Fruit fly (Drosophila melanogaster): Measurements from ENCODE around the gene CG10300.

CG10300 gene

DNA sequence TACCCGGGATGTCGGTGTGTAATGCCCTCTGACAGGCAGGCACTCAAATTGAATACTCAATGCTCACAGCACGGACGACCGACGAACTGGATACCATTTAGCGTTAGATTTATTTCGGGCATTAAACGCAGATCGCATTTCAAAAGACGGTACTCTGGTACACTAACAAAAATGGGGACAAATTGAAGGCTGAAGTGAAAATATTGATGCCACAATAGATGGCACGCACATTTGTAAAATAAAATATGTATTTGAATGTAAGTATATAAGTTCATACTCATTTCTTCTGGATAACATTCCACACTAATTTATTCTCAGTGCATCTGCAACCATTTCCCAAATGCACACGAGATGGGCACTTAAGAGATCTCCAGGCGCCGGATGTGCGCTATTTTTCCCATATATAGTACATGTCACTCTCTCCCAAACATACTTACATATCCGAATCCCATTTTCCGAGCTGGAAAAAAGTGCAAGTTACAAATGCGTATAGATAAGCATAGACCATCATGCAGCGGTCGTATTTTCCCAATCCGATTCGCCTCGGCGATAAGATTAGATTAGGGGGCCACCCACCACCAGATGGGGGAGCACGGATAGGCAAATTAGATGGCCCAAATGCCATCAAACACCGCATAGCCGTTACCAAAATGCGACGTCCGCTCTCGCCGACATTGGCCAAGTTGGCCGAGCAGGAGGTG lies 1.7 kb upstream of the CG10300 start, which contains the start of gene CG10301:
CG10301 (plus strand) TSS at position 651 of the 701 bp plus-strand sequence.
- TF ChIP-seq CG9705 (GFP tag; optimal IDR thresholded peaks at IDR 0.05) (no peak), sv (GFP tag; optimal IDR thresholded peaks at IDR 0.05) (peak; percentile 35), Abd-B (GFP tag; optimal IDR thresholded peaks at IDR 0.05) (no peak), ey (GFP tag; optimal IDR thresholded peaks at IDR 0.05) (no peak), fru (GFP tag; optimal IDR thresholded peaks at IDR 0.05) (no peak), woc (GFP tag; optimal IDR thresholded peaks at IDR 0.05) (no peak), Rel (GFP tag; optimal IDR thresholded peaks at IDR 0.05) (no peak), Rel (tag; optimal IDR thresholded peaks at IDR 0.05) (no peak)

DNA sequence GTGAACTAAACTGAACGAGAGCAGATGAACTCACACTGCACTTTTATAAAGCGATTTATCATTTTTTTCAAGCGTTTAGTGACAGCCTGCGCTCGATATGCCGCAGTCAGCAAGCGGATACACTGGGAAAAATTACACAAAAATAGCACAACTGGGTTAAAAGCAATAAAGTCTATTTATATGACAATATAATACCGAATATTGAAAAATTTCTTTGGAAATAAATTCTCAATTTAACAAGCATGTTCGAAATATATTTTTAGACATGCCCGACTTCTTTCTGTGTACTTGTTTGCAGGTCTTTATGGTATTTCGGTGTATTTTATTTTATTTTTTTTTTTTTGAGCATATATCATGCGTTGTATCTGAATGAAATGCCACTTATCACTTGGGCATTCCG lies 2.6 kb downstream of the CG10300 start:
- no peak for TF ChIP-seq GATAd (GFP tag; optimal IDR thresholded peaks at IDR 0.05)
- no peak for TF ChIP-seq Hr83 (GFP tag; optimal IDR thresholded peaks at IDR 0.05; ENCODE audit: poor library complexity, severe bottlenecking)
- no peak for TF ChIP-seq dl (GFP tag; optimal IDR thresholded peaks at IDR 0.05; ENCODE audit: insufficient read depth in 1 of 2, partially characterized antibody in 2 of 2)
- TF ChIP-seq rgr (GFP tag; optimal IDR thresholded peaks at IDR 0.05) = peak; percentile 87
- TF ChIP-seq Jra (GFP tag; optimal IDR thresholded peaks at IDR 0.05) = peak; percentile 83
- peak; percentile 78 for TF ChIP-seq HLH106 (tag; optimal IDR thresholded peaks at IDR 0.05)
- peak; percentile 86 for TF ChIP-seq Sp1 (GFP tag; optimal IDR thresholded peaks at IDR 0.05)
- TF ChIP-seq pan (optimal IDR thresholded peaks at IDR 0.05) = no peak
- no peak for TF ChIP-seq usp (GFP tag; optimal IDR thresholded peaks at IDR 0.05)
- TF ChIP-seq Hr78 (GFP tag; optimal IDR thresholded peaks at IDR 0.05) = no peak
- TF ChIP-seq Abd-B (GFP tag; optimal IDR thresholded peaks at IDR 0.05) = no peak
- no peak for TF ChIP-seq Vsx2 (GFP tag; optimal IDR thresholded peaks at IDR 0.05; ENCODE audit: partially characterized antibody)
- peak; percentile 22 for TF ChIP-seq Rel (GFP tag; optimal IDR thresholded peaks at IDR 0.05)
- peak; percentile 21 for TF ChIP-seq Rel (tag; optimal IDR thresholded peaks at IDR 0.05)
- peak; percentile 75 for TF ChIP-seq dmrt93B (GFP tag; optimal IDR thresholded peaks at IDR 0.05)
- TF ChIP-seq N (GFP tag; optimal IDR thresholded peaks at IDR 0.05) = no peak
- peak; percentile 76 for TF ChIP-seq psq (GFP tag; optimal IDR thresholded peaks at IDR 0.05)
- TF ChIP-seq tai (GFP tag; optimal IDR thresholded peaks at IDR 0.05) = peak; percentile 76
- no peak for TF ChIP-seq Dif (GFP tag; optimal IDR thresholded peaks at IDR 0.05; ENCODE audit: partially characterized antibody)
- TF ChIP-seq sv (GFP tag; optimal IDR thresholded peaks at IDR 0.05) = peak; percentile 45
- TF ChIP-seq sage (GFP tag; optimal IDR thresholded peaks at IDR 0.05) = peak; percentile 65
- TF ChIP-seq br (GFP tag; optimal IDR thresholded peaks at IDR 0.05) = peak; percentile 90
- TF ChIP-seq dsf (GFP tag; optimal IDR thresholded peaks at IDR 0.05; ENCODE audit: borderline replicate concordance) = peak; percentile 37
- TF ChIP-seq CG9705 (GFP tag; optimal IDR thresholded peaks at IDR 0.05) = peak; percentile 74
- TF ChIP-seq fru (GFP tag; optimal IDR thresholded peaks at IDR 0.05) = peak; percentile 87
- TF ChIP-seq woc (GFP tag; optimal IDR thresholded peaks at IDR 0.05) = peak; percentile 65
- peak; percentile 88 for TF ChIP-seq OdsH (GFP tag; optimal IDR thresholded peaks at IDR 0.05)
- peak; percentile 55 to 88 for TF ChIP-seq foxo (GFP tag; optimal IDR thresholded peaks at IDR 0.05)
- no peak for TF ChIP-seq CrebA (GFP tag; optimal IDR thresholded peaks at IDR 0.05; ENCODE audit: borderline replicate concordance)
- peak; percentile 72 for TF ChIP-seq brk (GFP tag; optimal IDR thresholded peaks at IDR 0.05)
- TF ChIP-seq Dfd (GFP tag; optimal IDR thresholded peaks at IDR 0.05) = no peak
- TF ChIP-seq lola (GFP tag; optimal IDR thresholded peaks at IDR 0.05) = no peak
- TF ChIP-seq ey (GFP tag; optimal IDR thresholded peaks at IDR 0.05) = peak; percentile 86
- TF ChIP-seq CG32264 (GFP tag; optimal IDR thresholded peaks at IDR 0.05) = peak; percentile 61
- no peak for TF ChIP-seq jim (GFP tag; optimal IDR thresholded peaks at IDR 0.05)
- peak; percentile 10 for TF ChIP-seq Mio (GFP tag; optimal IDR thresholded peaks at IDR 0.05)
- peak; percentile 91 for TF ChIP-seq Hnf4 (GFP tag; optimal IDR thresholded peaks at IDR 0.05)
- peak; percentile 90 for TF ChIP-seq h (GFP tag; optimal IDR thresholded peaks at IDR 0.05)
- no peak for TF ChIP-seq Myc (optimal IDR thresholded peaks at IDR 0.05)
